Fruit fly (Drosophila melanogaster): ENCODE data around the gene Spn28Dc.

dm6 chr2L:7998655-7999054, 8.4 kb downstream of the Spn28Dc start, which contains the start of gene Sirup:
- no peak for TF ChIP-seq CG8478 (optimal IDR thresholded peaks at IDR 0.05)
- no peak for TF ChIP-seq pan (optimal IDR thresholded peaks at IDR 0.05)
- TF ChIP-seq psq (optimal IDR thresholded peaks at IDR 0.05) = no peak
- TF ChIP-seq EcR (GFP tag; optimal IDR thresholded peaks at IDR 0.05) = no peak

Data from whole organism.